Fruit fly (Drosophila melanogaster) whole organism, embryonic: ENCODE measurements around the gene pnt.
A peak's percentile ranks its signal among the peaks of the same experiment; 100 is the strongest.

ENCODE experiments used
- CG10209 ChIP-seq: fragments of 200-800 bp; sonication (Bioruptor generic); optimal IDR thresholded peaks from 3 replicates; lab custom pipeline; 2017; ENCODE audit warnings: missing biosample characterization, mild to moderate bottlenecking, missing genetic modification characterization, missing genetic modification reagents
- CG10267 ChIP-seq: fragments of 200-800 bp; sonication (Bioruptor generic); optimal IDR thresholded peaks from 2 replicates; lab custom pipeline; 2018; ENCODE audit warnings: missing biosample characterization, mild to moderate bottlenecking, missing genetic modification characterization, moderate library complexity
- CG10979 ChIP-seq: fragments of 200-800 bp; sonication (Bioruptor generic); optimal IDR thresholded peaks from 2 replicates; lab custom pipeline; 2018; ENCODE audit warnings: missing biosample characterization, mild to moderate bottlenecking, missing genetic modification characterization, moderate library complexity
- CG1233 ChIP-seq: fragments of 200-800 bp; sonication (Bioruptor generic); optimal IDR thresholded peaks from 4 replicates; lab custom pipeline; 2018; ENCODE audit warnings: missing biosample characterization, mild to moderate bottlenecking, missing genetic modification characterization
- CG13424 ChIP-seq: fragments of 200-800 bp; sonication (Bioruptor generic); optimal IDR thresholded peaks from 2 replicates; lab custom pipeline; 2019; ENCODE audit warnings: missing biosample characterization, mild to moderate bottlenecking, missing genetic modification characterization, moderate library complexity
- CG14441 ChIP-seq: fragments of 200-800 bp; sonication (Bioruptor generic); IDR thresholded peaks from 2 replicates; pipeline ENCODE4 v1.3.6; 2022; ENCODE audit warnings: missing biosample characterization, missing genetic modification characterization
- CG15696 ChIP-seq: fragments of 200-800 bp; sonication (Bioruptor generic); optimal IDR thresholded peaks from 2 replicates; lab custom pipeline; 2019; ENCODE audit warnings: missing biosample characterization, mild to moderate bottlenecking, missing genetic modification characterization, moderate library complexity
- CG1603 ChIP-seq: fragments of 200-800 bp; sonication (Bioruptor generic); optimal IDR thresholded peaks from 2 replicates; lab custom pipeline; 2019; ENCODE audit warnings: missing biosample characterization, mild to moderate bottlenecking, missing genetic modification characterization, moderate library complexity
- CG17802 ChIP-seq: fragments of 200-800 bp; sonication (Bioruptor generic); optimal IDR thresholded peaks from 2 replicates; lab custom pipeline; 2018; ENCODE audit warnings: missing biosample characterization, mild to moderate bottlenecking, missing genetic modification characterization, moderate library complexity
- CG17829 ChIP-seq: fragments of 200-800 bp; optimal IDR thresholded peaks from 2 replicates; lab custom pipeline; 2019; ENCODE audit warnings: missing biosample characterization, mild to moderate bottlenecking, missing genetic modification characterization, moderate library complexity
- CG2678 ChIP-seq: fragments of 200-800 bp; sonication (Bioruptor generic); optimal IDR thresholded peaks from 3 replicates; lab custom pipeline; 2019; ENCODE audit warnings: missing biosample characterization, mild to moderate bottlenecking, missing genetic modification characterization, moderate library complexity
- CG31441 ChIP-seq: fragments of 200-800 bp; sonication (Bioruptor generic); IDR thresholded peaks from 2 replicates; pipeline ENCODE4 v1.3.6; 2022; ENCODE audit warnings: missing biosample characterization, missing genetic modification characterization
- CG3407 ChIP-seq: fragments of 200-800 bp; sonication (Bioruptor generic); optimal IDR thresholded peaks from 2 replicates; lab custom pipeline; 2018; ENCODE audit warnings: missing biosample characterization, mild to moderate bottlenecking, missing genetic modification characterization
- CG34422 ChIP-seq: fragments of 200-800 bp; sonication (Bioruptor generic); IDR thresholded peaks from 3 replicates; pipeline ENCODE4 v1.3.6; 2022; ENCODE audit warnings: missing biosample characterization, missing genetic modification characterization
- CG4424 ChIP-seq: fragments of 200-800 bp; sonication (Bioruptor generic); optimal IDR thresholded peaks from 3 replicates; lab custom pipeline; 2016; ENCODE audit warnings: missing biosample characterization, missing genetic modification characterization
- CG4820 ChIP-seq: fragments of 200-800 bp; sonication (Bioruptor generic); optimal IDR thresholded peaks from 3 replicates; lab custom pipeline; 2016; ENCODE audit warnings: missing biosample characterization, missing genetic modification characterization
- CG6272 ChIP-seq: fragments of 200-800 bp; sonication (Bioruptor generic); IDR thresholded peaks from 2 replicates; pipeline ENCODE4 v1.3.6; 2022; ENCODE audit warnings: missing biosample characterization, missing genetic modification characterization
- CG6683 ChIP-seq: fragments of 200-800 bp; sonication (Bioruptor generic); optimal IDR thresholded peaks from 2 replicates; lab custom pipeline; 2017; ENCODE audit warnings: missing biosample characterization, mild to moderate bottlenecking, missing genetic modification characterization, missing genetic modification reagents
- CG8089 ChIP-seq: fragments of 200-800 bp; sonication (Bioruptor generic); optimal IDR thresholded peaks from 3 replicates; lab custom pipeline; 2016; ENCODE audit warnings: missing biosample characterization, missing genetic modification characterization
- CG8924 ChIP-seq: fragments of 200-800 bp; optimal IDR thresholded peaks from 3 replicates; lab custom pipeline; 2019; ENCODE audit warnings: missing biosample characterization, mild to moderate bottlenecking, missing genetic modification characterization, moderate library complexity
- CG8944 ChIP-seq: fragments of 200-800 bp; sonication (Bioruptor generic); optimal IDR thresholded peaks from 3 replicates; lab custom pipeline; 2016; ENCODE audit warnings: missing biosample characterization, missing genetic modification characterization
- Chrac-16 ChIP-seq: fragments of 200-800 bp; sonication (Bioruptor generic); optimal IDR thresholded peaks from 3 replicates; lab custom pipeline; 2016; ENCODE audit warnings: missing biosample characterization, missing genetic modification characterization
- Drgx ChIP-seq: fragments of 200-800 bp; sonication (Bioruptor generic); IDR thresholded peaks from 2 replicates; pipeline ENCODE4 v1.3.6; 2022; ENCODE audit warnings: missing biosample characterization, missing genetic modification characterization
- HLH54F ChIP-seq: fragments of 200-800 bp; sonication (Bioruptor generic); optimal IDR thresholded peaks from 3 replicates; lab custom pipeline; 2016; ENCODE audit warnings: missing biosample characterization, missing genetic modification characterization
- Hsf ChIP-seq: fragments of 200-800 bp; sonication (Bioruptor generic); optimal IDR thresholded peaks from 3 replicates; lab custom pipeline; 2016; ENCODE audit warnings: missing biosample characterization, missing genetic modification characterization
- MTF-1 ChIP-seq: fragments of 200-800 bp; sonication (Bioruptor generic); optimal IDR thresholded peaks from 2 replicates; lab custom pipeline; 2018; ENCODE audit warnings: missing biosample characterization, mild to moderate bottlenecking, missing genetic modification characterization, borderline replicate concordance
- Oli ChIP-seq: fragments of 200-800 bp; sonication (Bioruptor generic); optimal IDR thresholded peaks from 2 replicates; lab custom pipeline; 2018; ENCODE audit warnings: missing biosample characterization, mild to moderate bottlenecking, missing genetic modification characterization, moderate library complexity
- Opbp ChIP-seq: fragments of 200-800 bp; sonication (Bioruptor generic); IDR thresholded peaks from 3 replicates; pipeline ENCODE4 v1.3.6; 2022; ENCODE audit warnings: missing biosample characterization, missing genetic modification characterization; ENCODE audit not compliant: partially characterized antibody
- Ptx1 ChIP-seq: fragments of 200-800 bp; sonication (Bioruptor generic); IDR thresholded peaks from 2 replicates; pipeline ENCODE4 v1.3.6; 2022; ENCODE audit warnings: missing biosample characterization, missing genetic modification characterization
- Ssrp ChIP-seq: fragments of 200-800 bp; sonication (Bioruptor generic); optimal IDR thresholded peaks from 2 replicates; lab custom pipeline; 2018; ENCODE audit warnings: missing biosample characterization, mild to moderate bottlenecking, missing genetic modification characterization, moderate library complexity
- Xbp1 ChIP-seq: fragments of 200-800 bp; sonication (Bioruptor generic); optimal IDR thresholded peaks from 3 replicates; lab custom pipeline; 2016; ENCODE audit warnings: missing biosample characterization, mild to moderate bottlenecking, missing genetic modification characterization
- al ChIP-seq: fragments of 200-800 bp; sonication (Bioruptor generic); IDR thresholded peaks from 2 replicates; pipeline ENCODE4 v1.3.6; 2022; ENCODE audit warnings: missing biosample characterization, missing genetic modification characterization
- ap ChIP-seq: fragments of 200-800 bp; sonication (Bioruptor generic); IDR thresholded peaks from 2 replicates; pipeline ENCODE4 v1.3.6; 2022; ENCODE audit warnings: missing biosample characterization, missing genetic modification characterization
- croc ChIP-seq: fragments of 200-800 bp; sonication (Bioruptor generic); conservative IDR thresholded peaks from 3 replicates; pipeline ENCODE4 v1.3.6; 2022; ENCODE audit warnings: missing biosample characterization, missing genetic modification characterization
- crol ChIP-seq: fragments of 200-800 bp; sonication (Bioruptor generic); IDR thresholded peaks from 2 replicates; pipeline ENCODE4 v1.3.6; 2022; ENCODE audit warnings: missing biosample characterization, missing genetic modification characterization
- esg ChIP-seq: fragments of 200-800 bp; sonication (Bioruptor generic); conservative IDR thresholded peaks from 2 replicates; pipeline ENCODE4 v1.3.6; 2022; ENCODE audit warnings: missing biosample characterization, missing genetic modification characterization
- eve ChIP-seq, 2 experiments: fragments of >200 bp; optimal IDR thresholded peaks; 2 replicates each; lab custom pipeline; 2017; ENCODE audit warnings: missing biosample characterization in 2 of 2, missing genetic modification characterization in 2 of 2
- gem ChIP-seq: fragments of 200-800 bp; sonication (Bioruptor generic); optimal IDR thresholded peaks from 2 replicates; lab custom pipeline; 2019; ENCODE audit warnings: missing biosample characterization, mild to moderate bottlenecking, missing genetic modification characterization, moderate library complexity
- ken ChIP-seq: fragments of 200-800 bp; sonication (Bioruptor generic); IDR thresholded peaks from 3 replicates; pipeline ENCODE4 v1.3.6; 2022; ENCODE audit warnings: missing biosample characterization, missing genetic modification characterization
- lbe ChIP-seq: fragments of 200-800 bp; sonication (Bioruptor generic); optimal IDR thresholded peaks from 2 replicates; lab custom pipeline; 2016; ENCODE audit warnings: missing biosample characterization, mild to moderate bottlenecking, missing genetic modification characterization
- mirr ChIP-seq: fragments of 200-800 bp; sonication (Bioruptor generic); optimal IDR thresholded peaks from 3 replicates; lab custom pipeline; 2018; ENCODE audit warnings: missing biosample characterization, mild to moderate bottlenecking, missing genetic modification characterization
- org-1 ChIP-seq: fragments of 200-800 bp; sonication (Bioruptor generic); optimal IDR thresholded peaks from 2 replicates; lab custom pipeline; 2017; ENCODE audit warnings: missing biosample characterization, missing genetic modification characterization
- pan ChIP-seq, 4 experiments: fragments of >200 bp in 3 of 4; fragments of 200-800 bp in 1 of 4; sonication (Bioruptor generic) in 1 of 4; optimal IDR thresholded peaks in 3 of 4; IDR thresholded peaks in 1 of 4; 2 replicates each; pipeline versions ENCODE4 v1.3.6 to Lab custom; 2017 to 2022; ENCODE audit warnings: missing biosample characterization in 2 of 4, missing genetic modification characterization in 2 of 4, mixed read lengths in 1 of 4
- sens ChIP-seq: fragments of 200-800 bp; sonication (Bioruptor generic); peaks from one replicate; lab custom pipeline; 2016; ENCODE audit warnings: missing biosample characterization, missing genetic modification characterization
- slou ChIP-seq: fragments of 200-800 bp; sonication (Bioruptor generic); optimal IDR thresholded peaks from 3 replicates; lab custom pipeline; 2016; ENCODE audit warnings: missing biosample characterization, missing genetic modification characterization
- stc ChIP-seq: fragments of 200-800 bp; sonication (Bioruptor generic); IDR thresholded peaks from 2 replicates; pipeline ENCODE4 v1.3.6; 2022; ENCODE audit warnings: missing biosample characterization, missing genetic modification characterization
- tap ChIP-seq: fragments of 200-800 bp; optimal IDR thresholded peaks from 3 replicates; lab custom pipeline; 2019; ENCODE audit warnings: missing biosample characterization, mild to moderate bottlenecking, missing genetic modification characterization, moderate library complexity
- tin ChIP-seq: fragments of 200-800 bp; sonication (Bioruptor generic); optimal IDR thresholded peaks from 3 replicates; lab custom pipeline; 2016; ENCODE audit warnings: missing biosample characterization, missing genetic modification characterization
- tll ChIP-seq, 2 experiments: fragments of 200-800 bp in 1 of 2; fragments of >200 bp in 1 of 2; sonication (Bioruptor generic) in 1 of 2; optimal IDR thresholded peaks; 2 replicates each; lab custom pipeline; 2017 to 2019; ENCODE audit warnings: missing biosample characterization in 2 of 2, missing genetic modification characterization in 2 of 2, mild to moderate bottlenecking in 1 of 2, moderate library complexity in 1 of 2
- unpg ChIP-seq: fragments of 200-800 bp; sonication (Bioruptor generic); optimal IDR thresholded peaks from 3 replicates; lab custom pipeline; 2018; ENCODE audit warnings: missing biosample characterization, mild to moderate bottlenecking, missing genetic modification characterization, moderate library complexity

The pnt gene

DNA sequence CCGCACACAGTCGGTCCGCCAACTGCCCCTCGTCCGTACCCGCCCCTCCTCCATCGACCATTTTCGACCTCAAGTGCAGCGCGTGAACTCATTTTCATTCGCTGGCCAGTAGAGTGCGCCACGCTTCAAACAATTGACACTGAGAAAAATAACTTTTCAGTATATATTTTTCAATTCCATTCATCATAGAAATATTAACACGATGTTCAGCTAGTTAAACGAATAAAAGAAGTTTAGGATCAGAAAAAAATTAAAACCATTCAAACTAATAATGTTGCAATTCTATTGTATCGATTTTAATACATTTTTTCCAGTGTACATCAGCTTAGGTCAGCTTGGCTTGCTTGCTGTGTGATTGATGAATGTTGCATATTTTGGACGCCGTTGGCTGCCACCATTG lies 40.9 kb upstream of the pnt start (continued):
- no peak for TF ChIP-seq croc (GFP tag; lab: Robert Waterston, UW)
- peak; percentile 44 for TF ChIP-seq Ssrp (tag; lab: Kevin White, UChicago)
- TF ChIP-seq mirr (GFP tag; lab: Kevin White, UChicago) = no peak
- TF ChIP-seq slou (GFP tag; lab: Kevin White, UChicago) = no peak
- peak; percentile 39; the same call in 1 of the 2 replicates for TF ChIP-seq stc (GFP tag; lab: Robert Waterston, UW)
- TF ChIP-seq Xbp1 (GFP tag; lab: Kevin White, UChicago) = peak; percentile 66
- TF ChIP-seq ap = peak; percentile 55
- peak; percentile 31 for TF ChIP-seq Hsf
- TF ChIP-seq CG6272 (GFP tag; lab: Robert Waterston, UW) = no peak
- TF ChIP-seq CG10979 = peak; percentile 70
- no peak for TF ChIP-seq Opbp (GFP tag; lab: Robert Waterston, UW)
- peak; percentile 32 for TF ChIP-seq CG8089 (GFP tag; lab: Kevin White, UChicago)
- no peak for TF ChIP-seq al
- peak; percentile 60 for TF ChIP-seq CG4820 (GFP tag; lab: Kevin White, UChicago)
- 0 out of 2 replicates have a peak, but pooled peaks have one; percentile 35 for TF ChIP-seq crol
- TF ChIP-seq tll (GFP tag; optimal IDR thresholded peaks at IDR 0.05; lab: Kevin White, UChicago) = no peak
- TF ChIP-seq eve (GFP tag; optimal IDR thresholded peaks at IDR 0.05; lab: Kevin White, UChicago) = peak in 1 of 2 experiments; percentile 64
- peak; percentile 41 for TF ChIP-seq Chrac-16
- peak; percentile 91 for TF ChIP-seq sens (GFP tag; lab: Kevin White, UChicago)
- TF ChIP-seq lbe (GFP tag; lab: Kevin White, UChicago) = no peak
- peak; percentile 61; the same call in 2 of the 3 replicates for TF ChIP-seq ken (GFP tag; lab: Robert Waterston, UW)
- TF ChIP-seq gem (tag; lab: Kevin White, UChicago) = peak; percentile 79
- peak; percentile 24 for TF ChIP-seq CG17802
- peak; percentile 43 for TF ChIP-seq org-1
- peak; percentile 8 for TF ChIP-seq CG17829 (tag; lab: Kevin White, UChicago)
- TF ChIP-seq CG4424 (GFP tag; lab: Kevin White, UChicago) = peak; percentile 32
- TF ChIP-seq tin (GFP tag; lab: Kevin White, UChicago) = peak; percentile 38
- TF ChIP-seq CG13424 = peak; percentile 49
- TF ChIP-seq CG3407 (GFP tag; lab: Kevin White, UChicago) = peak; percentile 30
- peak; percentile 24 for TF ChIP-seq CG10209 (GFP tag; lab: Kevin White, UChicago)
- TF ChIP-seq CG31441 (GFP tag; lab: Robert Waterston, UW) = peak; percentile 46
- peak; percentile 48; the same call in 1 of the 2 replicates for TF ChIP-seq esg (GFP tag; lab: Robert Waterston, UW)
- peak; percentile 48 for TF ChIP-seq tap (tag; lab: Kevin White, UChicago)
- peak; percentile 44 for TF ChIP-seq CG10267 (tag; lab: Kevin White, UChicago)
- TF ChIP-seq MTF-1 (GFP tag; lab: Kevin White, UChicago) = no peak
- peak; percentile 15 for TF ChIP-seq CG8944 (GFP tag; lab: Kevin White, UChicago)
- TF ChIP-seq CG14441 (GFP tag; lab: Robert Waterston, UW) = 0 out of 2 replicates have a peak, but pooled peaks have one; percentile 36
- peak; percentile 80 for TF ChIP-seq CG1603 (tag; lab: Kevin White, UChicago)
- peak; percentile 26; the same call in 1 of the 2 replicates for TF ChIP-seq Ptx1 (GFP tag; lab: Robert Waterston, UW)
- TF ChIP-seq CG1233 (GFP tag; lab: Kevin White, UChicago) = peak; percentile 32
- no peak for TF ChIP-seq pan (optimal IDR thresholded peaks at IDR 0.05; lab: Kevin White, UChicago)
- TF ChIP-seq pan (GFP tag; optimal IDR thresholded peaks at IDR 0.05 in 1 of 2, IDR thresholded peaks at IDR 0.05 in 1 of 2) = peak in 1 of 2 experiments; percentile 13
- TF ChIP-seq CG15696 (tag; lab: Kevin White, UChicago) = peak; percentile 39
- no peak for TF ChIP-seq CG6683 (GFP tag; lab: Kevin White, UChicago)
- peak; percentile 54 for TF ChIP-seq Oli (tag; lab: Kevin White, UChicago)
- peak; percentile 32 for TF ChIP-seq CG8924 (tag; lab: Kevin White, UChicago)
- TF ChIP-seq CG34422 (GFP tag; lab: Robert Waterston, UW) = no peak
- peak; percentile 55 for TF ChIP-seq CG2678 (tag; lab: Kevin White, UChicago)
- no peak for TF ChIP-seq HLH54F (GFP tag; lab: Kevin White, UChicago)
- peak; percentile 74 for TF ChIP-seq unpg (GFP tag; lab: Kevin White, UChicago)
- peak; percentile 70 for TF ChIP-seq Drgx (GFP tag; lab: Robert Waterston, UW)
